Worm (Caenorhabditis elegans): ENCODE results near the gene Y116A8A.150.

The Y116A8A.150 gene

DNA sequence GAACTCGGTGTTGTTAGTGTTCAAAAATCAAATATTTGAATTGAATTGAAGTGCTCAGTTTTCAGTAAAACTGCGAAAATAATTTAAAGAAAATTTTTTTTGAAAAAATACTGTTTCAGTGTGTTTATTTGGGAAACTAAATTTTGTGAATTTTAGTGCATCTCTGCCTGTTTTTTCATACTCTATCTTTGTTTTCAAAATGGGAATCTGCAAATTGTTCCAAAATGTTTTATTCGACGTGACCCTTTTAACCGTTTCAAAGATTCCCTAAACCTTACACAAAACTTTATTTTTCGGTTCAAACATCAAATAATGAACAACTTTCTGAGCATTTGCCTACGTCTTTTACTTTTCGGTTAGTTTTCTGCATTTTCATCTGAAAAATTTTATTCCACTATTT is 12.9 kb downstream of the Y116A8A.150 start, which contains the start of gene Y116A8A.7:
Gene Y116A8A.7 (plus strand): TSS at position 301 of the 400 bp plus-strand sequence.
- TF ChIP-seq blmp-1 (tag; optimal IDR thresholded peaks at IDR 0.05): no peak
- no peak for TF ChIP-seq ceh-43 (GFP tag; optimal IDR thresholded peaks at IDR 0.05)
- no peak for TF ChIP-seq nhr-76 (tag; optimal IDR thresholded peaks at IDR 0.05)
- TF ChIP-seq nhr-237 (tag; optimal IDR thresholded peaks at IDR 0.05): no peak
- no peak for TF ChIP-seq ztf-11 (tag; optimal IDR thresholded peaks at IDR 0.05)
- TF ChIP-seq elt-1 (tag; optimal IDR thresholded peaks at IDR 0.05; ENCODE audit: borderline replicate concordance, insufficient read depth): no peak
- TF ChIP-seq ceh-83 (GFP tag; optimal IDR thresholded peaks at IDR 0.05): no peak
- no peak for TF ChIP-seq elt-3 (tag; optimal IDR thresholded peaks at IDR 0.05)
- TF ChIP-seq bed-3 (GFP tag; optimal IDR thresholded peaks at IDR 0.05): no peak
- TF ChIP-seq mab-5 (tag; optimal IDR thresholded peaks at IDR 0.05): no peak

ce11 chrIV:16828698-16829097 is 14.1 kb downstream of the Y116A8A.150 start, which contains the start of gene Y116A8A.6:
Gene Y116A8A.6 (minus strand): TSS chrIV:16828798.
- TF ChIP-seq ham-2 (GFP tag; optimal IDR thresholded peaks at IDR 0.05): no peak
- TF ChIP-seq nhr-2 (tag; optimal IDR thresholded peaks at IDR 0.05): no peak
- TF ChIP-seq unc-120 (tag; optimal IDR thresholded peaks at IDR 0.05; ENCODE audit: poor library complexity, severe bottlenecking): no peak
- no peak for TF ChIP-seq M03D4.4 (tag; optimal IDR thresholded peaks at IDR 0.05)
- TF ChIP-seq ceh-39 (tag; optimal IDR thresholded peaks at IDR 0.05): no peak
- no peak for TF ChIP-seq unc-62 (GFP tag; optimal IDR thresholded peaks at IDR 0.05)
- no peak for TF ChIP-seq tbx-8 (GFP tag; optimal IDR thresholded peaks at IDR 0.05)
- no peak for TF ChIP-seq sptf-1 (tag; optimal IDR thresholded peaks at IDR 0.05)
- no peak for TF ChIP-seq mep-1 (tag; optimal IDR thresholded peaks at IDR 0.05)
- TF ChIP-seq snpc-4 (tag; optimal IDR thresholded peaks at IDR 0.05): no peak

ce11 chrIV:16822529-16822928 is 20.2 kb downstream of the Y116A8A.150 start, which contains the start of gene Y116A8A.4:
Gene Y116A8A.4 (plus strand): TSS chrIV:16822829.
- no peak for TF ChIP-seq ceh-83 (GFP tag; optimal IDR thresholded peaks at IDR 0.05)
- TF ChIP-seq tbx-8 (GFP tag; optimal IDR thresholded peaks at IDR 0.05): no peak
- TF ChIP-seq elt-1 (tag; optimal IDR thresholded peaks at IDR 0.05; ENCODE audit: borderline replicate concordance, insufficient read depth): no peak
- TF ChIP-seq drap-1 (GFP tag; optimal IDR thresholded peaks at IDR 0.05): no peak
- TF ChIP-seq hlh-1 (tag; optimal IDR thresholded peaks at IDR 0.05): no peak
- no peak for TF ChIP-seq nhr-28 (tag; optimal IDR thresholded peaks at IDR 0.05)
- TF ChIP-seq nhr-76 (tag; optimal IDR thresholded peaks at IDR 0.05): no peak
- no peak for TF ChIP-seq lin-32 (GFP tag; optimal IDR thresholded peaks at IDR 0.05)
- TF ChIP-seq M03D4.4 (tag; optimal IDR thresholded peaks at IDR 0.05): no peak
- TF ChIP-seq sem-2 (GFP tag; optimal IDR thresholded peaks at IDR 0.05): no peak
- no peak for TF ChIP-seq sptf-1 (tag; optimal IDR thresholded peaks at IDR 0.05)
- no peak for TF ChIP-seq nhr-237 (tag; optimal IDR thresholded peaks at IDR 0.05)
- no peak for TF ChIP-seq nhr-12 (tag; optimal IDR thresholded peaks at IDR 0.05)
- no peak for TF ChIP-seq cnd-1 (tag; optimal IDR thresholded peaks at IDR 0.05)
- TF ChIP-seq ham-2 (GFP tag; optimal IDR thresholded peaks at IDR 0.05): no peak
- TF ChIP-seq ceh-43 (GFP tag; optimal IDR thresholded peaks at IDR 0.05): no peak

- TF ChIP-seq hlh-1 (tag; optimal IDR thresholded peaks at IDR 0.05) (no peak), M03D4.4 (tag; optimal IDR thresholded peaks at IDR 0.05) (no peak)
Observed at ce11 chrIV:16813825-16814224, 28.9 kb downstream of the Y116A8A.150 start, which contains the start of gene Y116A8A.2. Gene Y116A8A.2 (minus strand): TSS chrIV:16813925.

- TF ChIP-seq bed-3 (GFP tag; optimal IDR thresholded peaks at IDR 0.05): no peak
- TF ChIP-seq unc-39 (tag; optimal IDR thresholded peaks at IDR 0.05): no peak
- TF ChIP-seq blmp-1 (tag; optimal IDR thresholded peaks at IDR 0.05): no peak
- no peak for TF ChIP-seq ham-2 (GFP tag; optimal IDR thresholded peaks at IDR 0.05)
- no peak for TF ChIP-seq drap-1 (GFP tag; optimal IDR thresholded peaks at IDR 0.05)
- TF ChIP-seq ces-1 (GFP tag; optimal IDR thresholded peaks at IDR 0.05): peak; percentile 43
Observed at ce11 chrIV:16812116-16812515, 30.7 kb downstream of the Y116A8A.150 start.

DNA sequence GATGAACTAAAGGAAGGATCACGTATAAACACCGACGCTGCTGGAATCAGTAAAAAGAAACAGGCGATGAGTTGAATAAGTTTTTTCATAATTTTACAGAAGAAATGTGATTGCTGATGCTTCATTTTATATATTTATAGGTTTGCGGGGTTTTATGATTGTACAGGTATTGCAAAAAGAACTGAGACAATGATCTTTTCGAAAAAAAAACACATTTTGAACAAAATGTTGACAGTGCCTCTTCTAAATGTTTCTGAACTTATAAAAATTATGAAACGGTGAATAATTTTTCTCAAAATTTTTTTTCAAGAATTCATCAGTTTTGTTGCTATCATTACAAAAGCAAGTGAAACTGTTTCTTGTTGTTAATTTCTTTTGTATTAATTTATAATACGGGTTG is 36.4 kb downstream of the Y116A8A.150 start, which contains the start of gene clec-193:
Gene clec-193 (minus strand): TSS at position 101 of the 400 bp plus-strand sequence.
- TF ChIP-seq zip-8 (tag; optimal IDR thresholded peaks at IDR 0.05) (no peak), ztf-11 (tag; optimal IDR thresholded peaks at IDR 0.05) (no peak), cnd-1 (tag; optimal IDR thresholded peaks at IDR 0.05) (no peak)

Measured in whole organism, mixed stage, embryonic.